Worm (Caenorhabditis elegans): ENCODE measurements around the gene T03F7.6.

T03F7.6 gene

ce11 chrV:11294393-11294792 is at the start of gene T03F7.6:
Gene T03F7.6, plus strand, starts transcription at chrV:11294693.
- TF ChIP-seq bed-3 (GFP tag; optimal IDR thresholded peaks at IDR 0.05) (no peak), ham-2 (GFP tag; optimal IDR thresholded peaks at IDR 0.05) (no peak), lsy-2 (tag; optimal IDR thresholded peaks at IDR 0.05) (no peak), mep-1 (tag; optimal IDR thresholded peaks at IDR 0.05) (no peak), ceh-83 (GFP tag; optimal IDR thresholded peaks at IDR 0.05) (no peak), ztf-11 (tag; optimal IDR thresholded peaks at IDR 0.05) (no peak), flh-1 (GFP tag; optimal IDR thresholded peaks at IDR 0.05) (no peak), elt-1 (tag; optimal IDR thresholded peaks at IDR 0.05; ENCODE audit: borderline replicate concordance, insufficient read depth) (no peak)

- TF ChIP-seq zip-8 (tag; optimal IDR thresholded peaks at IDR 0.05) (peak; percentile 59), lsy-2 (tag; optimal IDR thresholded peaks at IDR 0.05) (no peak)
Measured at ce11 chrV:11245029-11245428, 49.5 kb upstream of the T03F7.6 start.

ce11 chrV:11247846-11248245 is 46.6 kb upstream of the T03F7.6 start, which contains the start of gene mam-4:
Gene mam-4, plus strand, starts transcription at chrV:11248146.
- TF ChIP-seq lin-32 (GFP tag; optimal IDR thresholded peaks at IDR 0.05) (no peak), tbx-8 (GFP tag; optimal IDR thresholded peaks at IDR 0.05) (no peak), ceh-83 (GFP tag; optimal IDR thresholded peaks at IDR 0.05) (no peak), elt-1 (tag; optimal IDR thresholded peaks at IDR 0.05; ENCODE audit: borderline replicate concordance, insufficient read depth) (no peak), sptf-1 (tag; optimal IDR thresholded peaks at IDR 0.05) (no peak), ceh-39 (tag; optimal IDR thresholded peaks at IDR 0.05) (no peak), lin-13 (tag; optimal IDR thresholded peaks at IDR 0.05) (no peak), snpc-4 (tag; optimal IDR thresholded peaks at IDR 0.05) (no peak)

ce11 chrV:11250735-11251134 is 43.8 kb upstream of the T03F7.6 start, which contains the start of gene T19B10.12:
Gene T19B10.12, plus strand, starts transcription at chrV:11251035.
- TF ChIP-seq snpc-4 (tag; optimal IDR thresholded peaks at IDR 0.05): no peak
- no peak for TF ChIP-seq nhr-237 (tag; optimal IDR thresholded peaks at IDR 0.05)
- no peak for TF ChIP-seq nhr-76 (tag; optimal IDR thresholded peaks at IDR 0.05)
- TF ChIP-seq mls-2 (tag; optimal IDR thresholded peaks at IDR 0.05): no peak
- no peak for TF ChIP-seq nhr-28 (tag; optimal IDR thresholded peaks at IDR 0.05)
- no peak for TF ChIP-seq nhr-12 (tag; optimal IDR thresholded peaks at IDR 0.05)
- no peak for TF ChIP-seq ceh-39 (tag; optimal IDR thresholded peaks at IDR 0.05)
- no peak for TF ChIP-seq elt-3 (tag; optimal IDR thresholded peaks at IDR 0.05)
- no peak for TF ChIP-seq sem-2 (GFP tag; optimal IDR thresholded peaks at IDR 0.05)
- no peak for TF ChIP-seq cnd-1 (tag; optimal IDR thresholded peaks at IDR 0.05)

ce11 chrV:11251798-11252197 is 42.7 kb upstream of the T03F7.6 start:
- TF ChIP-seq drap-1 (GFP tag; optimal IDR thresholded peaks at IDR 0.05) (no peak), ham-2 (GFP tag; optimal IDR thresholded peaks at IDR 0.05) (no peak), sptf-1 (tag; optimal IDR thresholded peaks at IDR 0.05) (no peak), mls-2 (tag; optimal IDR thresholded peaks at IDR 0.05) (no peak), elt-3 (tag; optimal IDR thresholded peaks at IDR 0.05) (no peak), unc-62 (GFP tag; optimal IDR thresholded peaks at IDR 0.05) (no peak), sem-2 (GFP tag; optimal IDR thresholded peaks at IDR 0.05) (no peak), bed-3 (GFP tag; optimal IDR thresholded peaks at IDR 0.05) (no peak), mep-1 (tag; optimal IDR thresholded peaks at IDR 0.05) (no peak), blmp-1 (tag; optimal IDR thresholded peaks at IDR 0.05) (no peak), ceh-83 (GFP tag; optimal IDR thresholded peaks at IDR 0.05) (no peak), pha-4 (tag; optimal IDR thresholded peaks at IDR 0.05) (no peak), nhr-237 (tag; optimal IDR thresholded peaks at IDR 0.05) (no peak), snpc-4 (tag; optimal IDR thresholded peaks at IDR 0.05) (no peak), lin-32 (GFP tag; optimal IDR thresholded peaks at IDR 0.05) (no peak), mab-5 (tag; optimal IDR thresholded peaks at IDR 0.05) (no peak)

ce11 chrV:11252429-11252828 is 42.1 kb upstream of the T03F7.6 start, which contains the start of gene srsx-33:
Gene srsx-33, minus strand, starts transcription at chrV:11252529.
- TF ChIP-seq mab-5 (tag; optimal IDR thresholded peaks at IDR 0.05) (no peak), nhr-28 (tag; optimal IDR thresholded peaks at IDR 0.05) (no peak), ceh-39 (tag; optimal IDR thresholded peaks at IDR 0.05) (no peak), lin-13 (tag; optimal IDR thresholded peaks at IDR 0.05) (no peak), bed-3 (GFP tag; optimal IDR thresholded peaks at IDR 0.05) (no peak), unc-39 (tag; optimal IDR thresholded peaks at IDR 0.05) (no peak), sem-2 (GFP tag; optimal IDR thresholded peaks at IDR 0.05) (no peak), hlh-1 (tag; optimal IDR thresholded peaks at IDR 0.05) (no peak), cnd-1 (tag; optimal IDR thresholded peaks at IDR 0.05) (no peak), mep-1 (tag; optimal IDR thresholded peaks at IDR 0.05) (no peak)
